Fruit fly (Drosophila melanogaster) whole organism, embryonic: Measurements from ENCODE around the gene CG13032.

Source experiments
- ATbp ChIP-seq: fragments of 200-800 bp; sonication (Bioruptor generic); optimal IDR thresholded peaks from 2 replicates; lab custom pipeline; 2017; ENCODE audit warnings: missing biosample characterization, mild to moderate bottlenecking, missing genetic modification characterization, missing genetic modification reagents
- Bteb2 ChIP-seq: fragments of 200-800 bp; sonication (Bioruptor generic); optimal IDR thresholded peaks from 2 replicates; lab custom pipeline; 2016; ENCODE audit warnings: missing biosample characterization, missing genetic modification characterization
- CG10654 ChIP-seq: fragments of 200-800 bp; sonication (Bioruptor generic); optimal IDR thresholded peaks from 2 replicates; lab custom pipeline; 2016; ENCODE audit warnings: missing biosample characterization, missing genetic modification characterization
- CG11504 ChIP-seq: fragments of 200-800 bp; sonication (Bioruptor generic); optimal IDR thresholded peaks from 3 replicates; lab custom pipeline; 2019; ENCODE audit warnings: missing biosample characterization, mild to moderate bottlenecking, missing genetic modification characterization, moderate library complexity
- CG11695 ChIP-seq: fragments of 200-800 bp; sonication (Bioruptor generic); IDR thresholded peaks from 3 replicates; pipeline ENCODE4 v1.3.6; 2022; ENCODE audit warnings: missing biosample characterization, missing genetic modification characterization
- CG1233 ChIP-seq: fragments of 200-800 bp; sonication (Bioruptor generic); optimal IDR thresholded peaks from 4 replicates; lab custom pipeline; 2018; ENCODE audit warnings: missing biosample characterization, mild to moderate bottlenecking, missing genetic modification characterization
- CG12391 ChIP-seq: fragments of 200-800 bp; sonication (Bioruptor generic); optimal IDR thresholded peaks from 3 replicates; lab custom pipeline; 2018; ENCODE audit warnings: missing biosample characterization, mild to moderate bottlenecking, missing genetic modification characterization, moderate library complexity
- CG13894 ChIP-seq: fragments of 200-800 bp; sonication (Bioruptor generic); optimal IDR thresholded peaks from 3 replicates; lab custom pipeline; 2018; ENCODE audit warnings: missing biosample characterization, mild to moderate bottlenecking, missing genetic modification characterization, moderate library complexity
- CG14441 ChIP-seq: fragments of 200-800 bp; sonication (Bioruptor generic); IDR thresholded peaks from 2 replicates; pipeline ENCODE4 v1.3.6; 2022; ENCODE audit warnings: missing biosample characterization, missing genetic modification characterization
- CG14667 ChIP-seq: fragments of 200-800 bp; sonication (Bioruptor generic); IDR thresholded peaks from 2 replicates; pipeline ENCODE4 v1.3.6; 2022; ENCODE audit warnings: missing biosample characterization, missing genetic modification characterization
- CG15011 ChIP-seq: fragments of 200-800 bp; sonication (Bioruptor generic); optimal IDR thresholded peaks from 3 replicates; lab custom pipeline; 2018; ENCODE audit warnings: missing biosample characterization, mild to moderate bottlenecking, missing genetic modification characterization
- CG15696 ChIP-seq: fragments of 200-800 bp; sonication (Bioruptor generic); optimal IDR thresholded peaks from 2 replicates; lab custom pipeline; 2019; ENCODE audit warnings: missing biosample characterization, mild to moderate bottlenecking, missing genetic modification characterization, moderate library complexity
- CG17328 ChIP-seq: fragments of 200-800 bp; sonication (Bioruptor generic); IDR thresholded peaks from 2 replicates; pipeline ENCODE4 v1.3.6; 2022; ENCODE audit warnings: missing biosample characterization, missing genetic modification characterization
- CG18262 ChIP-seq: fragments of 200-800 bp; optimal IDR thresholded peaks from 3 replicates; lab custom pipeline; 2019; ENCODE audit warnings: missing biosample characterization, mild to moderate bottlenecking, missing genetic modification characterization, moderate library complexity
- CG2120 ChIP-seq: fragments of 200-800 bp; sonication (Bioruptor generic); optimal IDR thresholded peaks from 3 replicates; lab custom pipeline; 2016; ENCODE audit warnings: missing biosample characterization, missing genetic modification characterization
- CG3065 ChIP-seq: fragments of 200-800 bp; sonication (Bioruptor generic); optimal IDR thresholded peaks from 2 replicates; lab custom pipeline; 2016; ENCODE audit warnings: missing biosample characterization, missing genetic modification characterization
- CG31441 ChIP-seq: fragments of 200-800 bp; sonication (Bioruptor generic); IDR thresholded peaks from 2 replicates; pipeline ENCODE4 v1.3.6; 2022; ENCODE audit warnings: missing biosample characterization, missing genetic modification characterization
- CG3163 ChIP-seq: fragments of 200-800 bp; sonication (Bioruptor generic); optimal IDR thresholded peaks from 3 replicates; lab custom pipeline; 2016; ENCODE audit warnings: missing biosample characterization, missing genetic modification characterization
- CG6791 ChIP-seq: fragments of 200-800 bp; sonication (Bioruptor generic); IDR thresholded peaks from 3 replicates; pipeline ENCODE4 v1.3.6; 2022; ENCODE audit warnings: missing biosample characterization, missing genetic modification characterization; ENCODE audit not compliant: partially characterized antibody
- CG7372 ChIP-seq: fragments of 200-800 bp; sonication (Bioruptor generic); IDR thresholded peaks from 2 replicates; pipeline ENCODE4 v1.3.6; 2022; ENCODE audit warnings: missing biosample characterization, missing genetic modification characterization
- CG8944 ChIP-seq: fragments of 200-800 bp; sonication (Bioruptor generic); optimal IDR thresholded peaks from 3 replicates; lab custom pipeline; 2016; ENCODE audit warnings: missing biosample characterization, missing genetic modification characterization
- Deaf1 ChIP-seq: fragments of 200-800 bp; optimal IDR thresholded peaks from 3 replicates; lab custom pipeline; 2019; ENCODE audit warnings: missing biosample characterization, mild to moderate bottlenecking, missing genetic modification characterization, moderate library complexity
- HLHmδ ChIP-seq: fragments of 200-800 bp; sonication (Bioruptor generic); optimal IDR thresholded peaks from 2 replicates; lab custom pipeline; 2018; ENCODE audit warnings: missing biosample characterization, mild to moderate bottlenecking, missing genetic modification characterization, moderate library complexity
- Hr51 ChIP-seq, 2 experiments: fragments of 200-800 bp; sonication (Bioruptor generic); optimal IDR thresholded peaks; 2 replicates in 1 of 2; 3 replicates in 1 of 2; lab custom pipeline; 2016 to 2018; ENCODE audit warnings: missing biosample characterization in 2 of 2, missing genetic modification characterization in 2 of 2, mild to moderate bottlenecking in 1 of 2, moderate library complexity in 1 of 2
- Mad ChIP-seq: fragments of 200-800 bp; sonication (Bioruptor generic); optimal IDR thresholded peaks from 2 replicates; lab custom pipeline; 2016; ENCODE audit warnings: missing biosample characterization, missing genetic modification characterization
- NFAT ChIP-seq: fragments of 200-800 bp; sonication (Bioruptor generic); IDR thresholded peaks from 2 replicates; pipeline ENCODE4 v1.3.6; 2022; ENCODE audit warnings: missing biosample characterization, missing genetic modification characterization
- Nf-YC ChIP-seq: fragments of 200-800 bp; optimal IDR thresholded peaks from 3 replicates; lab custom pipeline; 2019; ENCODE audit warnings: missing biosample characterization, mild to moderate bottlenecking, missing genetic modification characterization, moderate library complexity
- Oli ChIP-seq: fragments of 200-800 bp; sonication (Bioruptor generic); optimal IDR thresholded peaks from 2 replicates; lab custom pipeline; 2018; ENCODE audit warnings: missing biosample characterization, mild to moderate bottlenecking, missing genetic modification characterization, moderate library complexity
- Spps ChIP-seq: fragments of 200-800 bp; sonication (Bioruptor generic); optimal IDR thresholded peaks from 2 replicates; lab custom pipeline; 2018; ENCODE audit warnings: missing biosample characterization, mild to moderate bottlenecking, missing genetic modification characterization
- Trl ChIP-seq, 3 experiments: fragments of >200 bp in 2 of 3; fragments of 200-800 bp in 1 of 3; sonication (Bioruptor generic) in 1 of 3; optimal IDR thresholded peaks; 2 replicates in 1 of 3; 3 replicates in 2 of 3; lab custom pipeline; 2016 to 2017; ENCODE audit warnings: missing biosample characterization in 1 of 3, missing genetic modification characterization in 1 of 3
- YL-1 ChIP-seq: fragments of 200-800 bp; sonication (Bioruptor generic); optimal IDR thresholded peaks from 3 replicates; lab custom pipeline; 2017; ENCODE audit warnings: missing biosample characterization, mild to moderate bottlenecking, missing genetic modification characterization
- ac ChIP-seq: fragments of 200-800 bp; sonication (Bioruptor generic); optimal IDR thresholded peaks from 3 replicates; lab custom pipeline; 2017; ENCODE audit warnings: missing biosample characterization, mild to moderate bottlenecking, missing genetic modification characterization
- al ChIP-seq: fragments of 200-800 bp; sonication (Bioruptor generic); IDR thresholded peaks from 2 replicates; pipeline ENCODE4 v1.3.6; 2022; ENCODE audit warnings: missing biosample characterization, missing genetic modification characterization
- bab2 ChIP-seq: fragments of 200-800 bp; sonication (Bioruptor generic); optimal IDR thresholded peaks from 2 replicates; lab custom pipeline; 2016; ENCODE audit warnings: missing biosample characterization, missing genetic modification characterization
- btn ChIP-seq: fragments of 200-800 bp; sonication (Bioruptor generic); optimal IDR thresholded peaks from 2 replicates; lab custom pipeline; 2016; ENCODE audit warnings: missing biosample characterization, missing genetic modification characterization
- chn ChIP-seq: fragments of 200-800 bp; sonication (Bioruptor generic); optimal IDR thresholded peaks from 2 replicates; lab custom pipeline; 2016; ENCODE audit warnings: missing biosample characterization, missing genetic modification characterization
- ci ChIP-seq: fragments of 200-800 bp; sonication (Bioruptor generic); IDR thresholded peaks from 3 replicates; pipeline ENCODE4 v1.3.6; 2022; ENCODE audit warnings: missing biosample characterization, missing genetic modification characterization
- corto ChIP-seq: fragments of 200-800 bp; sonication (Bioruptor generic); optimal IDR thresholded peaks from 2 replicates; lab custom pipeline; 2016; ENCODE audit warnings: missing biosample characterization, mild to moderate bottlenecking, missing genetic modification characterization, moderate library complexity
- disco-r ChIP-seq: fragments of 200-800 bp; sonication (Bioruptor generic); optimal IDR thresholded peaks from 2 replicates; lab custom pipeline; 2016; ENCODE audit warnings: missing biosample characterization, missing genetic modification characterization
- dmrt11E ChIP-seq: fragments of 200-800 bp; sonication (Bioruptor generic); optimal IDR thresholded peaks from 3 replicates; lab custom pipeline; 2018; ENCODE audit warnings: missing biosample characterization, mild to moderate bottlenecking, missing genetic modification characterization, moderate library complexity
- eyg ChIP-seq: fragments of 200-800 bp; sonication (Bioruptor generic); optimal IDR thresholded peaks from 3 replicates; lab custom pipeline; 2016; ENCODE audit warnings: missing biosample characterization, missing genetic modification characterization
- ftz-f1 ChIP-seq: fragments of 200-800 bp; sonication (Bioruptor generic); optimal IDR thresholded peaks from 2 replicates; lab custom pipeline; 2016; ENCODE audit warnings: missing biosample characterization, missing genetic modification characterization
- gsb-n ChIP-seq: fragments of 200-800 bp; sonication (Bioruptor generic); optimal IDR thresholded peaks from 3 replicates; lab custom pipeline; 2018; ENCODE audit warnings: missing biosample characterization, mild to moderate bottlenecking, missing genetic modification characterization
- hkb ChIP-seq, 2 experiments: fragments of 200-800 bp in 1 of 2; fragments of >200 bp in 1 of 2; sonication (Bioruptor generic) in 1 of 2; IDR thresholded peaks in 1 of 2; optimal IDR thresholded peaks in 1 of 2; 2 replicates each; pipeline versions ENCODE4 v1.3.6 to Lab custom; 2017 to 2022; ENCODE audit warnings: missing biosample characterization in 1 of 2, missing genetic modification characterization in 1 of 2
- nerfin-2 ChIP-seq: fragments of 200-800 bp; sonication (Bioruptor generic); IDR thresholded peaks from 2 replicates; pipeline ENCODE4 v1.3.6; 2022; ENCODE audit warnings: missing biosample characterization, missing genetic modification characterization; ENCODE audit not compliant: partially characterized antibody
- pzg ChIP-seq: fragments of 200-800 bp; sonication (Bioruptor generic); optimal IDR thresholded peaks from 3 replicates; lab custom pipeline; 2018; ENCODE audit warnings: missing biosample characterization, mild to moderate bottlenecking, missing genetic modification characterization, moderate library complexity
- rib ChIP-seq: fragments of 200-800 bp; sonication (Bioruptor generic); IDR thresholded peaks from 2 replicates; pipeline ENCODE4 v1.3.6; 2022; ENCODE audit warnings: missing biosample characterization, missing genetic modification characterization
- row ChIP-seq: fragments of 200-800 bp; sonication (Bioruptor generic); IDR thresholded peaks from 3 replicates; pipeline ENCODE4 v1.3.6; 2022; ENCODE audit warnings: missing biosample characterization, missing genetic modification characterization
- sd ChIP-seq: fragments of 200-800 bp; sonication (Bioruptor generic); optimal IDR thresholded peaks from 3 replicates; lab custom pipeline; 2018; ENCODE audit warnings: missing biosample characterization, mild to moderate bottlenecking, missing genetic modification characterization, moderate library complexity

CG13032 gene

dm6 chr3L:16714193-16714538, 40.4 kb downstream of the CG13032 start (continued):
- TF ChIP-seq CG1233 (GFP tag; lab: Kevin White, UChicago) (no peak), rib (GFP tag; lab: Robert Waterston, UW) (no peak), bab2 (GFP tag; lab: Kevin White, UChicago) (peak; percentile 11), Bteb2 (GFP tag; lab: Kevin White, UChicago) (no peak), Hr51 (GFP tag; optimal IDR thresholded peaks at IDR 0.05; lab: Kevin White, UChicago) (no peak), CG8944 (GFP tag; lab: Kevin White, UChicago) (peak; percentile 17), CG14667 (GFP tag; lab: Robert Waterston, UW) (no peak), Spps (tag; lab: Kevin White, UChicago) (no peak), CG13894 (tag; lab: Kevin White, UChicago) (no peak), Mad (GFP tag; lab: Kevin White, UChicago) (no peak), hkb (optimal IDR thresholded peaks at IDR 0.05; lab: Kevin White, UChicago) (no peak), hkb (GFP tag; IDR thresholded peaks at IDR 0.05; lab: Robert Waterston, UW) (no peak), CG17328 (GFP tag; lab: Robert Waterston, UW) (no peak), CG18262 (tag; lab: Kevin White, UChicago) (no peak), ci (GFP tag; lab: Robert Waterston, UW) (peak; percentile 48; the same call in 1 of the 3 replicates), NFAT (GFP tag; lab: Robert Waterston, UW) (no peak), CG2120 (GFP tag; lab: Kevin White, UChicago) (peak; percentile 53), CG31441 (GFP tag; lab: Robert Waterston, UW) (no peak), Trl (optimal IDR thresholded peaks at IDR 0.05; lab: Kevin White, UChicago) (no peak), Trl (GFP tag; optimal IDR thresholded peaks at IDR 0.05; lab: Kevin White, UChicago) (no peak), nerfin-2 (GFP tag; lab: Robert Waterston, UW) (no peak), CG14441 (GFP tag; lab: Robert Waterston, UW) (0 out of 2 replicates have a peak, but pooled peaks have one; percentile 31), CG12391 (tag; lab: Kevin White, UChicago) (peak; percentile 8), CG3065 (GFP tag; lab: Kevin White, UChicago) (no peak), CG11695 (no peak), Nf-YC (tag; lab: Kevin White, UChicago) (no peak), corto (GFP tag; lab: Kevin White, UChicago) (no peak), CG15696 (no peak), YL-1 (peak; percentile 12), row (GFP tag; lab: Robert Waterston, UW) (0 out of 3 replicates have a peak, but pooled peaks have one; percentile 13), ac (no peak), CG11504 (no peak), CG6791 (GFP tag; lab: Robert Waterston, UW) (no peak), gsb-n (tag; lab: Kevin White, UChicago) (no peak), eyg (GFP tag; lab: Kevin White, UChicago) (no peak), pzg (GFP tag; lab: Kevin White, UChicago) (no peak), Oli (peak; percentile 2), disco-r (GFP tag; lab: Kevin White, UChicago) (no peak), HLHmδ (GFP tag; lab: Kevin White, UChicago) (no peak), al (no peak), Deaf1 (tag; lab: Kevin White, UChicago) (no peak), sd (tag; lab: Kevin White, UChicago) (no peak), CG3163 (no peak), btn (GFP tag; lab: Kevin White, UChicago) (no peak), chn (GFP tag; lab: Kevin White, UChicago) (no peak), ATbp (GFP tag; lab: Kevin White, UChicago) (no peak), ftz-f1 (GFP tag; lab: Kevin White, UChicago) (no peak), CG15011 (GFP tag; lab: Kevin White, UChicago) (peak; percentile 34), dmrt11E (tag; lab: Kevin White, UChicago) (no peak), CG10654 (no peak), CG7372 (GFP tag; lab: Robert Waterston, UW) (no peak)
- TF ChIP-seq, all 482 proteins: peak for 44
